Worm (Caenorhabditis elegans) whole organism, L3 larva: Measurements from ENCODE around the gene F26G5.1.
A peak's percentile ranks its signal among the peaks of the same experiment; 100 is the strongest.

Experiments used
- aly-2 ChIP-seq: fragments of 150-350 bp; optimal IDR thresholded peaks from 2 replicates; lab custom pipeline; 2014; ENCODE audit warnings: missing biosample characterization, missing genetic modification characterization
- ama-1 ChIP-seq: fragments of 150-350 bp; optimal IDR thresholded peaks from 2 replicates; lab custom pipeline; 2018
- ceh-82 ChIP-seq: fragments of 150-350 bp; optimal IDR thresholded peaks from 2 replicates; lab custom pipeline; 2014; ENCODE audit warnings: missing biosample characterization, missing genetic modification characterization
- ceh-9 ChIP-seq: sonication (generic microtip); optimal IDR thresholded peaks from 2 replicates; lab custom pipeline; 2018; ENCODE audit warnings: missing biosample characterization, missing genetic modification characterization
- egl-27 ChIP-seq: sonication (generic microtip); optimal IDR thresholded peaks from 4 replicates; lab custom pipeline; 2017; ENCODE audit warnings: missing biosample characterization, missing genetic modification reagents, missing genetic modification characterization
- egl-5 ChIP-seq: fragments of 150-350 bp; optimal IDR thresholded peaks from 2 replicates; lab custom pipeline; 2017; ENCODE audit warnings: missing biosample characterization, missing genetic modification reagents, missing genetic modification characterization, inconsistent platforms
- elt-2 ChIP-seq: sonication (generic microtip); optimal IDR thresholded peaks from 2 replicates; lab custom pipeline; 2016; ENCODE audit warnings: missing genetic modification reagents, mild to moderate bottlenecking, missing genetic modification characterization, missing compliant biosample characterization
- eor-1 ChIP-seq, 2 experiments: fragments of 150-350 bp; optimal IDR thresholded peaks; 2 replicates each; lab custom pipeline; 2014 to 2018; ENCODE audit warnings: missing biosample characterization in 2 of 2, missing genetic modification characterization in 2 of 2
- fkh-10 ChIP-seq: sonication (generic microtip); optimal IDR thresholded peaks from 2 replicates; lab custom pipeline; 2017; ENCODE audit warnings: missing biosample characterization, missing genetic modification reagents, missing genetic modification characterization
- fos-1 ChIP-seq: fragments of 150-350 bp; optimal IDR thresholded peaks from 2 replicates; lab custom pipeline; 2014; ENCODE audit warnings: missing biosample characterization, missing genetic modification characterization
- jun-1 ChIP-seq: fragments of 150-350 bp; optimal IDR thresholded peaks from 2 replicates; lab custom pipeline; 2014; ENCODE audit warnings: missing biosample characterization, missing genetic modification reagents, missing genetic modification characterization
- lin-15B ChIP-seq: fragments of 150-350 bp; optimal IDR thresholded peaks from 2 replicates; lab custom pipeline; 2014; ENCODE audit warnings: missing biosample characterization, missing genetic modification characterization
- lin-39 ChIP-seq: fragments of 150-350 bp; optimal IDR thresholded peaks from 2 replicates; lab custom pipeline; 2018; ENCODE audit warnings: missing biosample characterization, missing genetic modification reagents, missing genetic modification characterization
- mdl-1 ChIP-seq: fragments of 150-350 bp; optimal IDR thresholded peaks from 2 replicates; lab custom pipeline; 2014; ENCODE audit warnings: missing biosample characterization, missing genetic modification characterization
- nhr-237 ChIP-seq: fragments of 150-350 bp; optimal IDR thresholded peaks from 2 replicates; lab custom pipeline; 2014; ENCODE audit warnings: missing biosample characterization, missing genetic modification characterization
- nhr-25 ChIP-seq: sonication (generic microtip); optimal IDR thresholded peaks from 2 replicates; lab custom pipeline; 2017; ENCODE audit warnings: missing biosample characterization, missing genetic modification characterization
- nhr-28 ChIP-seq: fragments of 150-350 bp; optimal IDR thresholded peaks from 2 replicates; lab custom pipeline; 2014; ENCODE audit warnings: missing biosample characterization, missing genetic modification characterization
- nhr-43 ChIP-seq: sonication (generic microtip); optimal IDR thresholded peaks from 2 replicates; lab custom pipeline; 2016; ENCODE audit warnings: mild to moderate bottlenecking, missing genetic modification characterization, missing compliant biosample characterization; ENCODE audit not compliant: poor library complexity, severe bottlenecking
- nhr-76 ChIP-seq: fragments of 150-350 bp; sonication (generic microtip); optimal IDR thresholded peaks from 5 replicates; lab custom pipeline; 2014; ENCODE audit warnings: missing biosample characterization, missing genetic modification characterization
- nhr-77 ChIP-seq: fragments of 150-350 bp; optimal IDR thresholded peaks from 2 replicates; lab custom pipeline; 2014; ENCODE audit warnings: missing biosample characterization, missing genetic modification characterization
- pqm-1 ChIP-seq: fragments of 150-350 bp; optimal IDR thresholded peaks from 2 replicates; lab custom pipeline; 2017; ENCODE audit warnings: missing biosample characterization, missing genetic modification characterization, inconsistent platforms
- snpc-4 ChIP-seq: fragments of 150-350 bp; optimal IDR thresholded peaks from 2 replicates; lab custom pipeline; 2014; ENCODE audit warnings: missing biosample characterization, missing genetic modification characterization
- unc-39 ChIP-seq: sonication (generic microtip); optimal IDR thresholded peaks from 4 replicates; lab custom pipeline; 2017; ENCODE audit warnings: missing biosample characterization, missing genetic modification characterization
- unc-62 ChIP-seq: fragments of 150-350 bp; sonication (generic microtip); optimal IDR thresholded peaks from 4 replicates; lab custom pipeline; 2014; ENCODE audit warnings: missing biosample characterization, missing genetic modification reagents, missing genetic modification characterization
- ztf-4 ChIP-seq: fragments of 150-350 bp; optimal IDR thresholded peaks from 2 replicates; lab custom pipeline; 2014; ENCODE audit warnings: missing biosample characterization, missing genetic modification characterization

F26G5.1 gene

ce11 chrV:5000406-5000805, 25.1 kb downstream of the F26G5.1 start, which contains the start of gene ugt-7:
TSS of gene ugt-7 (minus strand) at chrV:5000566.
- TF ChIP-seq pqm-1 (tag; lab: Kevin White, UChicago): peak; percentile 27
- no peak for TF ChIP-seq egl-5 (tag; lab: Kevin White, UChicago)
- no peak for TF ChIP-seq aly-2
- no peak for TF ChIP-seq nhr-76 (tag; lab: Kevin White, UChicago)
- TF ChIP-seq nhr-237 (tag; lab: Kevin White, UChicago): no peak
- TF ChIP-seq ama-1 (lab: Kevin White, UChicago): no peak
- TF ChIP-seq nhr-28: no peak
- no peak for TF ChIP-seq jun-1
- peak; percentile 57 for TF ChIP-seq elt-2 (tag; lab: Kevin White, UChicago)

ce11 chrV:5001386-5001785, 26.1 kb downstream of the F26G5.1 start, which contains the start of gene srr-8:
TSS of gene srr-8 (plus strand) at chrV:5001686.
- no peak for TF ChIP-seq ztf-4
- TF ChIP-seq pqm-1 (tag; lab: Kevin White, UChicago): no peak
- no peak for TF ChIP-seq lin-39 (tag; lab: Kevin White, UChicago)
- no peak for TF ChIP-seq nhr-25 (tag; lab: Kevin White, UChicago)
- TF ChIP-seq, all 47 proteins: peak for 0

ce11 chrV:5012193-5012853, 37.0 kb downstream of the F26G5.1 start, which contains the start of gene srr-6:
TSS of gene srr-6 (plus strand) at chrV:5012803.
- peak; percentile 28 for TF ChIP-seq egl-27 (tag; lab: Kevin White, UChicago)
- TF ChIP-seq elt-2 (tag; lab: Kevin White, UChicago): peak; percentile 80
- TF ChIP-seq pqm-1 (tag; lab: Kevin White, UChicago): peak; percentile 97
- TF ChIP-seq lin-15B: no peak
- TF ChIP-seq nhr-76 (tag; lab: Kevin White, UChicago): no peak
- no peak for TF ChIP-seq fos-1 (tag; lab: Kevin White, UChicago)
- TF ChIP-seq jun-1: peak; percentile 66

ce11 chrV:5016728-5017127, 41.5 kb downstream of the F26G5.1 start:
- TF ChIP-seq ceh-9 (tag; lab: Kevin White, UChicago): no peak

DNA sequence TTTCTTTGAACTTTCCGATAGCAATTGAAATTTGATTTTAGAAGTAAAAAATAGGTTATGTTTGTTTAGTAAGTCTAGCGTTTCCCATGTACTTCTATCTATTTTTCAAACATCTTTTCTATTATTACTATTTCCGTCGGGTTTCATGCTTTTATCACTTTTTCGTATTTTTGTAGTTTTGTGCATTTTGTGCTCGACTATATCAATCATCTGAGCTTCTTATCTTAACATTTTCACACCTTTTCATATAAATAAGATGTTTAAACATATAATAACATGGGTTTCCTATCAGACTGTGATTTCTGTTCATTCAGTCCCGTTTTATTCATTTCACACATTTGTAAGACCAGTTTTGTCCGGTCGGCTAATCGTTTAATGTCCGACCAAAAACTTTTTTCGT, 42.8 kb downstream of the F26G5.1 start:
- TF ChIP-seq elt-2 (tag; lab: Kevin White, UChicago) (peak; percentile 86), pqm-1 (tag; lab: Kevin White, UChicago) (peak; percentile 85), unc-39 (tag; lab: Kevin White, UChicago) (no peak)
- TF ChIP-seq, all 47 proteins: peak for 2

DNA sequence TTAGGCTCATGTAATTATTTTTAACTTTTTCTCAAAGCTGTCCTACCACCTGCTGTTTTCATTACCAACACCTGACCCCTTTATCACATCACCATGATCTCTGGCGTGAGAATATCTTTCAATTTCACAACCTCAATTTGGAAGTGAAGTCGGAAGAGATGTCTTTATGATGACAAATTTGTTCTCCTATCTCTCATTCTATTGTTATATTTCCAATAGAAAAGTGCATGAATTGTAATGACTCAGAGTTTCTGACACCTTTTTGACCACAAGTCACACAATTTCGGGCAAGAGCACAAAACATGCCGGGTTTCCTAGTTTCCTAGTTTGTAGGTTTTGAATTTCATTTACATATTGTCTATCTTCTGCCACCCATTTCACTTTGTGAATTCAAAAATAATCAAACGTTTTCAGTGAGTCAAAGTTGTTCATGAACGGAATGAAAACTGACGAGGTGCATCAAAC, 43.6 kb downstream of the F26G5.1 start, which contains the start of gene srr-4:
Gene srr-4, plus strand, starts transcription at position 415 of the 465 bp plus-strand sequence.
- TF ChIP-seq jun-1: no peak
- peak; percentile 28 for TF ChIP-seq pqm-1 (tag; lab: Kevin White, UChicago)

DNA sequence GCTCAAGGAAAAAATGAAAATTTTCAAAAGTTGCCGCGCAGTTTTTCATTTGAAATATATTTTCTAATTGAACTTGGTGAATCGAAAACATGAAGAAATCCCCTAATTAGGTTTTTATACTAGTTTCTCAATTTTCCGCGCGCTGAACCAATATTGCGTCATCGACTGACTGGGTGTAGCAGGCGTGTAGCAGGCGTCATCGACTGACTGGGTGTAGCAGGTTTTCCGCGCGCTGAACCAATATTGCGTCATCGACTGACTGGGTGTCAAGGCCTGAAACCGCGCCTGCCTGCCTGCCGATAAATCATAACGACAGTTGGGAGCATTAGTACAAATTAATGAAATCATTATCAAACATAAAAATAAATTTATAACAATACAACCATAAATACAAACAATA, 48.1 kb downstream of the F26G5.1 start:
- no peak for TF ChIP-seq ztf-4
- peak; percentile 2 for TF ChIP-seq elt-2 (tag; lab: Kevin White, UChicago)

DNA sequence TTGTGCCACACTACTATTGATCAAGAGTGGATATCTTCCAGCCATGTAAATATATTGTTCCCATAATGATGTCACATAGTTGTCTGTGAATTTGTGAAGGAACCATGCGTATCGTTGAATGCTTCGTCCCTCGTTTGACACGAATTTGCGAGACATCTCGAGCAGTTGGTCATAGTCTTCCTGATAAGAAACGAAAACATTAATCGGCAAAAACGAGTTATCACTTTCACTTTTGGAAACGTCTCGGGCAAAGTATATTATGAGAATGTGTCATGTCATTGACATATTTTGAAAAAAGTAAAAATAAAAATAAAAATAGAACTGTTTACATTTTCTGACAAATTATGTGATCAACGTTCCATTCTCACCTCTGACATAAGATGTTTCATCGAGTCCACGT, 51.2 kb downstream of the F26G5.1 start:
- TF ChIP-seq fos-1 (tag; lab: Kevin White, UChicago) (no peak), nhr-43 (peak; percentile 13), fkh-10 (GFP tag; lab: Kevin White, UChicago) (no peak), ceh-82 (tag; lab: Kevin White, UChicago) (no peak), nhr-76 (tag; lab: Kevin White, UChicago) (no peak), unc-62 (no peak), ceh-9 (tag; lab: Kevin White, UChicago) (no peak), lin-15B (no peak), nhr-25 (tag; lab: Kevin White, UChicago) (no peak), snpc-4 (tag; lab: Kevin White, UChicago) (no peak), eor-1 (tag; optimal IDR thresholded peaks at IDR 0.05; lab: Kevin White, UChicago) (no peak), elt-2 (tag; lab: Kevin White, UChicago) (peak; percentile 90), nhr-77 (tag; lab: Kevin White, UChicago) (no peak), mdl-1 (tag; lab: Kevin White, UChicago) (no peak), pqm-1 (tag; lab: Kevin White, UChicago) (peak; percentile 58)
